Fruit fly (Drosophila melanogaster): ENCODE measurements around the gene RpS27.

DNA sequence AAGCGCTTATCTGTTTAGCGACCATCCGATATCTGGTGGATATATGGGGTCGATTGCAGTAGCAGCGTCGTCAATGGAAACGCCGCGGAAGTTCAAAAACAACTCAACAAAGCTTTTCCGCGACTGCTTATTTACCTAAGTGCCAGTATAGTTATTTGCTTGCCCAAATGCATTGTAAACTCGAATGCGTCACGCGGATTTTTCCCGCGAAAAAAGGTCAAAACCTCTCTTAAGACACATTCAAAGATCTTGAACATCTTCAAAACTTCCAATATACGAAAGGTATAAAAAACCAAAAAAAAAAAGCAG, 38.6 kb downstream of the RpS27 start:
- TF ChIP-seq CG16863 (GFP tag; optimal IDR thresholded peaks at IDR 0.05) (no peak), hb (GFP tag; IDR thresholded peaks at IDR 0.05; ENCODE audit: partially characterized antibody) (no peak), Nf-YC (tag; optimal IDR thresholded peaks at IDR 0.05) (no peak), dan (GFP tag; IDR thresholded peaks at IDR 0.05) (no peak)

Measured in whole organism, embryonic.